Worm (Caenorhabditis elegans) whole organism, L1 larva: ENCODE measurements around the gene E01G4.3.
A peak's percentile ranks its signal among the peaks of the same experiment; 100 is the strongest.

Source experiments
- fkh-10 ChIP-seq: sonication (generic microtip); optimal IDR thresholded peaks from 2 replicates; lab custom pipeline; 2017; ENCODE audit warnings: missing biosample characterization, missing genetic modification reagents, missing genetic modification characterization
- lsy-2 ChIP-seq, 2 experiments: fragments of 150-350 bp; optimal IDR thresholded peaks; 2 replicates each; lab custom pipeline; 2014; ENCODE audit warnings: missing biosample characterization in 2 of 2, missing genetic modification characterization in 2 of 2
- nhr-76 ChIP-seq: sonication (generic microtip); optimal IDR thresholded peaks from 2 replicates; lab custom pipeline; 2017; ENCODE audit warnings: missing biosample characterization, missing genetic modification characterization
- skn-1 ChIP-seq: fragments of 150-350 bp; optimal IDR thresholded peaks from 2 replicates; lab custom pipeline; 2014; ENCODE audit warnings: missing biosample characterization, missing genetic modification characterization
- sptf-1 ChIP-seq: fragments of 150-350 bp; optimal IDR thresholded peaks from 2 replicates; lab custom pipeline; 2014; ENCODE audit warnings: missing biosample characterization, missing genetic modification characterization
- unc-62 ChIP-seq: fragments of 150-350 bp; optimal IDR thresholded peaks from 2 replicates; lab custom pipeline; 2014; ENCODE audit warnings: missing biosample characterization, missing genetic modification reagents, missing genetic modification characterization
- unc-86 ChIP-seq: sonication (generic microtip); optimal IDR thresholded peaks from 2 replicates; lab custom pipeline; 2016; ENCODE audit warnings: missing genetic modification characterization, missing compliant biosample characterization
- ztf-11 ChIP-seq, 2 experiments: sonication (generic microtip); optimal IDR thresholded peaks; 2 replicates each; lab custom pipeline; 2016 to 2017; ENCODE audit warnings: missing genetic modification characterization in 2 of 2, missing biosample characterization in 1 of 2, missing compliant biosample characterization in 1 of 2
- ztf-4 ChIP-seq: fragments of 150-350 bp; optimal IDR thresholded peaks from 2 replicates; lab custom pipeline; 2014; ENCODE audit warnings: missing biosample characterization, missing genetic modification characterization

ce11 chrII:13477230-13477629 is 7.8 kb upstream of the E01G4.3 start:
- TF ChIP-seq ztf-4, result no peak
- TF ChIP-seq unc-86 (tag; lab: Kevin White, UChicago), result peak; percentile 33
- peak in 1 of 2 experiments; percentile 75 for TF ChIP-seq ztf-11 (tag; optimal IDR thresholded peaks at IDR 0.05; lab: Kevin White, UChicago)
- peak; percentile 64 to 75 for TF ChIP-seq lsy-2 (tag; optimal IDR thresholded peaks at IDR 0.05; lab: Kevin White, UChicago)
- no peak for TF ChIP-seq sptf-1 (tag; lab: Kevin White, UChicago)
- peak; percentile 41 for TF ChIP-seq skn-1 (tag; lab: Kevin White, UChicago)
- no peak for TF ChIP-seq unc-62 (GFP tag; lab: Kevin White, UChicago)
- no peak for TF ChIP-seq nhr-76 (tag; lab: Kevin White, UChicago)
- peak; percentile 5 for TF ChIP-seq fkh-10 (GFP tag; lab: Kevin White, UChicago)
